Fruit fly (Drosophila melanogaster): Measurements from ENCODE around the gene CG31673.

CG31673 gene

DNA sequence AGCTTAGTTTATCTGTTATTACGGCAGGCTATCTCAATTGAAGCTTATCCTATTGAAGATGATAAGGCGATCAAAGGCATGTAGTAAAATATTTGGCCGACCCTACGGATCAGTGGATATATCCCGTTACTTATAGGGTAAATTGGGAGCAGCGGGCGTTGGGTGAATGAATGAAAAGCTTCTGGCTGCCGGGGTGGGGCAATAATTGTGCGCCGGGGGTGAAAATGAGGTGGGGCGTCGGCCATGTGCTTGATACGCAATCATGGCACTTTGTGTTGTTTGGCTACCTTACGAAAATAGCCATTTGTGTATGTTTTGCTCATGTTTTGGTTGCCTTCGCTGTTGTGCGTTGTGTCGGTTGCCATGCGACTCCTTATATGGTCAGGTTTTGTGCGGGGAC, 27.6 kb upstream of the CG31673 start (continued):
- TF ChIP-seq CG6175 (GFP tag; IDR thresholded peaks at IDR 0.05): no peak
- no peak for TF ChIP-seq Mad (GFP tag; optimal IDR thresholded peaks at IDR 0.05)
- 0 out of 2 replicates have a peak, but pooled peaks have one; percentile 25 for TF ChIP-seq CG9215 (GFP tag; IDR thresholded peaks at IDR 0.05)
- TF ChIP-seq CG12071 (GFP tag; optimal IDR thresholded peaks at IDR 0.05): no peak
- TF ChIP-seq Bteb2 (GFP tag; optimal IDR thresholded peaks at IDR 0.05): no peak
- TF ChIP-seq nom (GFP tag; optimal IDR thresholded peaks at IDR 0.05): no peak
- TF ChIP-seq fd64A (GFP tag; optimal IDR thresholded peaks at IDR 0.05): no peak
- TF ChIP-seq tgo (GFP tag; IDR thresholded peaks at IDR 0.05): no peak
- no peak for TF ChIP-seq crp (GFP tag; optimal IDR thresholded peaks at IDR 0.05)
- no peak for TF ChIP-seq CkIIα-i1 (GFP tag; IDR thresholded peaks at IDR 0.05)
- no peak for TF ChIP-seq C15 (GFP tag; IDR thresholded peaks at IDR 0.05)
- TF ChIP-seq CG6765 (GFP tag; optimal IDR thresholded peaks at IDR 0.05): no peak
- peak; percentile 3 for TF ChIP-seq CG10543 (GFP tag; optimal IDR thresholded peaks at IDR 0.05)
- TF ChIP-seq CG10565 (GFP tag; optimal IDR thresholded peaks at IDR 0.05): no peak
- TF ChIP-seq bab2 (GFP tag; optimal IDR thresholded peaks at IDR 0.05): no peak
- TF ChIP-seq CG31365 (tag; optimal IDR thresholded peaks at IDR 0.05): no peak
- TF ChIP-seq Pdp1 (GFP tag; optimal IDR thresholded peaks at IDR 0.05): no peak
- peak; percentile 65 for TF ChIP-seq CG6689 (GFP tag; IDR thresholded peaks at IDR 0.05)
- TF ChIP-seq CG2889 (GFP tag; IDR thresholded peaks at IDR 0.05): no peak
- TF ChIP-seq sisA (GFP tag; IDR thresholded peaks at IDR 0.05): no peak
- TF ChIP-seq Ptx1 (GFP tag; IDR thresholded peaks at IDR 0.05): peak; percentile 7; the same call in 1 of the 2 replicates
- TF ChIP-seq ash1 (GFP tag; optimal IDR thresholded peaks at IDR 0.05): no peak
- TF ChIP-seq Xbp1 (GFP tag; optimal IDR thresholded peaks at IDR 0.05): no peak
- no peak for TF ChIP-seq CG8290 (GFP tag; optimal IDR thresholded peaks at IDR 0.05)
- peak in 1 of 2 experiments; percentile 34 for TF ChIP-seq CG8290 (tag; optimal IDR thresholded peaks at IDR 0.05)
- no peak for TF ChIP-seq CG14667 (GFP tag; IDR thresholded peaks at IDR 0.05)
- no peak for TF ChIP-seq gro (GFP tag; optimal IDR thresholded peaks at IDR 0.05)
- TF ChIP-seq CG1233 (GFP tag; optimal IDR thresholded peaks at IDR 0.05): no peak
- no peak for TF ChIP-seq bbx (GFP tag; IDR thresholded peaks at IDR 0.05; ENCODE audit: partially characterized antibody)
- no peak for TF ChIP-seq ATbp (GFP tag; optimal IDR thresholded peaks at IDR 0.05)
- TF ChIP-seq CG4820 (GFP tag; optimal IDR thresholded peaks at IDR 0.05): no peak
- no peak for TF ChIP-seq sim (GFP tag; IDR thresholded peaks at IDR 0.05)
- peak; percentile 68 for TF ChIP-seq sug (tag; optimal IDR thresholded peaks at IDR 0.05)
- TF ChIP-seq H15 (GFP tag; IDR thresholded peaks at IDR 0.05): no peak
- no peak for TF ChIP-seq CG11696 (GFP tag; IDR thresholded peaks at IDR 0.05)
- TF ChIP-seq CG32532 (GFP tag; IDR thresholded peaks at IDR 0.05): 0 out of 2 replicates have a peak, but pooled peaks have one; percentile 5
- TF ChIP-seq so (GFP tag; IDR thresholded peaks at IDR 0.05): 0 out of 3 replicates have a peak, but pooled peaks have one; percentile 22
- TF ChIP-seq CG4730 (GFP tag; IDR thresholded peaks at IDR 0.05): no peak
- no peak for TF ChIP-seq en (GFP tag; optimal IDR thresholded peaks at IDR 0.05)
- no peak for TF ChIP-seq knrl (GFP tag; IDR thresholded peaks at IDR 0.05; ENCODE audit: partially characterized antibody)
- TF ChIP-seq lov (optimal IDR thresholded peaks at IDR 0.05): no peak
- TF ChIP-seq lov (GFP tag; IDR thresholded peaks at IDR 0.05): no peak
- no peak for TF ChIP-seq CG34224 (GFP tag; IDR thresholded peaks at IDR 0.05; ENCODE audit: partially characterized antibody)
- no peak for TF ChIP-seq CG1832 (GFP tag; optimal IDR thresholded peaks at IDR 0.05)
- TF ChIP-seq CG12155 (GFP tag; optimal IDR thresholded peaks at IDR 0.05): no peak
- peak; percentile 71 for TF ChIP-seq crol (GFP tag; IDR thresholded peaks at IDR 0.05)
- TF ChIP-seq MBD-R2 (GFP tag; IDR thresholded peaks at IDR 0.05): 0 out of 2 replicates have a peak, but pooled peaks have one; percentile 14
- TF ChIP-seq CG8089 (GFP tag; optimal IDR thresholded peaks at IDR 0.05): no peak
- TF ChIP-seq Fer3 (tag; optimal IDR thresholded peaks at IDR 0.05): no peak
- TF ChIP-seq Sry-β (GFP tag; optimal IDR thresholded peaks at IDR 0.05): no peak
- TF ChIP-seq Sox100B (GFP tag; optimal IDR thresholded peaks at IDR 0.05): no peak
- TF ChIP-seq wor (GFP tag; IDR thresholded peaks at IDR 0.05): no peak

Data from whole organism, embryonic.